Worm (Caenorhabditis elegans): ENCODE measurements around the gene srh-99.

DNA sequence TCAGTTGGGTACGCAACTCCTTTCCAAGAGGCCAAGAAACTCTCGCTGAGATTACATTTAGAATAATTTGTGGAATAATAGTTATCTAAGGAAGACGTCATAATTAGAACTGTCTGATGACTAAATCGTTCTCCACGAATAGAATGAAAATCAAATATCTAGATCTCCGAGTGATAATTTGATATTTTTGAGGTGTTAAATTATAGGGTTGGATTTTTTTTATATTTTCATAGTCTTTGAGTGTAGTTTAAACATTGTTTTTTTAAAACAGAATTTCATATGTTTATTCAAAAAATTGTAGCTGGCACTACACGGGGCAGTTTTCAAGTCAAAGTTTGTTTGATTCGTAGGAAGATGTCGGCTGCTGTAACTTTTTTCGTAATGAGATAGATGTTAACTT is at the start of gene srh-99:
- no peak for TF ChIP-seq nhr-12 (tag; optimal IDR thresholded peaks at IDR 0.05)
- TF ChIP-seq ceh-88 (GFP tag; IDR thresholded peaks at IDR 0.05) = no peak
- TF ChIP-seq fkh-8 (tag; optimal IDR thresholded peaks at IDR 0.05) = no peak
- TF ChIP-seq xbp-1 (tag; optimal IDR thresholded peaks at IDR 0.05) = no peak
- TF ChIP-seq skn-1 (tag; optimal IDR thresholded peaks at IDR 0.05) = no peak
